Fruit fly (Drosophila melanogaster) whole organism, embryonic: ENCODE results near the gene Cyp28c1.

Experiments used
- Abd-B ChIP-seq: fragments of 200-800 bp; sonication (Bioruptor generic); optimal IDR thresholded peaks from 2 replicates; lab custom pipeline; 2018; ENCODE audit warnings: missing biosample characterization, mild to moderate bottlenecking, missing genetic modification characterization, moderate library complexity
- CG11504 ChIP-seq: fragments of 200-800 bp; sonication (Bioruptor generic); optimal IDR thresholded peaks from 3 replicates; lab custom pipeline; 2019; ENCODE audit warnings: missing biosample characterization, mild to moderate bottlenecking, missing genetic modification characterization, moderate library complexity
- CG12391 ChIP-seq: fragments of 200-800 bp; sonication (Bioruptor generic); optimal IDR thresholded peaks from 3 replicates; lab custom pipeline; 2018; ENCODE audit warnings: missing biosample characterization, mild to moderate bottlenecking, missing genetic modification characterization, moderate library complexity
- CG13287 ChIP-seq: fragments of 200-800 bp; sonication (Bioruptor generic); IDR thresholded peaks from 2 replicates; pipeline ENCODE4 v1.3.6; 2022; ENCODE audit warnings: missing biosample characterization, missing genetic modification characterization; ENCODE audit not compliant: partially characterized antibody
- CG13424 ChIP-seq: fragments of 200-800 bp; sonication (Bioruptor generic); optimal IDR thresholded peaks from 2 replicates; lab custom pipeline; 2019; ENCODE audit warnings: missing biosample characterization, mild to moderate bottlenecking, missing genetic modification characterization, moderate library complexity
- CG17912 ChIP-seq: fragments of 200-800 bp; sonication (Bioruptor generic); optimal IDR thresholded peaks from 2 replicates; lab custom pipeline; 2018; ENCODE audit warnings: missing biosample characterization, mild to moderate bottlenecking, missing genetic modification characterization
- CG18599 ChIP-seq: fragments of 200-800 bp; sonication (Bioruptor generic); optimal IDR thresholded peaks from 3 replicates; lab custom pipeline; 2017; ENCODE audit warnings: missing biosample characterization, missing genetic modification characterization, mild to moderate bottlenecking, moderate library complexity, missing genetic modification reagents
- CG2120 ChIP-seq: fragments of 200-800 bp; sonication (Bioruptor generic); optimal IDR thresholded peaks from 3 replicates; lab custom pipeline; 2016; ENCODE audit warnings: missing biosample characterization, missing genetic modification characterization
- CG2678 ChIP-seq: fragments of 200-800 bp; sonication (Bioruptor generic); optimal IDR thresholded peaks from 3 replicates; lab custom pipeline; 2019; ENCODE audit warnings: missing biosample characterization, mild to moderate bottlenecking, missing genetic modification characterization, moderate library complexity
- CG4424 ChIP-seq: fragments of 200-800 bp; sonication (Bioruptor generic); optimal IDR thresholded peaks from 3 replicates; lab custom pipeline; 2016; ENCODE audit warnings: missing biosample characterization, missing genetic modification characterization
- CG6689 ChIP-seq: fragments of 200-800 bp; sonication (Bioruptor generic); IDR thresholded peaks from 2 replicates; pipeline ENCODE4 v1.3.6; 2022; ENCODE audit warnings: missing biosample characterization, missing genetic modification characterization
- CG7556 ChIP-seq: fragments of 200-800 bp; sonication (Bioruptor generic); optimal IDR thresholded peaks from 2 replicates; lab custom pipeline; 2017; ENCODE audit warnings: missing biosample characterization, mild to moderate bottlenecking, missing genetic modification characterization
- CG9215 ChIP-seq: fragments of 200-800 bp; sonication (Bioruptor generic); IDR thresholded peaks from 2 replicates; pipeline ENCODE4 v1.3.6; 2022; ENCODE audit warnings: missing biosample characterization, missing genetic modification characterization
- CG9609 ChIP-seq: fragments of 200-800 bp; sonication (Bioruptor generic); optimal IDR thresholded peaks from 3 replicates; lab custom pipeline; 2016; ENCODE audit warnings: missing biosample characterization, missing genetic modification characterization
- CG9727 ChIP-seq: fragments of 200-800 bp; sonication (Bioruptor generic); optimal IDR thresholded peaks from 3 replicates; lab custom pipeline; 2017; ENCODE audit warnings: missing biosample characterization, mild to moderate bottlenecking, missing genetic modification characterization
- CG9876 ChIP-seq: fragments of 200-800 bp; sonication (Bioruptor generic); optimal IDR thresholded peaks from 2 replicates; lab custom pipeline; 2016; ENCODE audit warnings: missing biosample characterization, missing genetic modification characterization
- Dip2 ChIP-seq: fragments of 200-800 bp; sonication (Bioruptor generic); IDR thresholded peaks from 2 replicates; pipeline ENCODE4 v1.3.6; 2022; ENCODE audit warnings: missing biosample characterization, missing genetic modification characterization
- Doc2 ChIP-seq: fragments of 200-800 bp; sonication (Bioruptor generic); IDR thresholded peaks from 2 replicates; pipeline ENCODE4 v1.3.6; 2022; ENCODE audit warnings: missing biosample characterization, missing genetic modification characterization
- Drgx ChIP-seq: fragments of 200-800 bp; sonication (Bioruptor generic); IDR thresholded peaks from 2 replicates; pipeline ENCODE4 v1.3.6; 2022; ENCODE audit warnings: missing biosample characterization, missing genetic modification characterization
- Eip74EF ChIP-seq, 2 experiments: fragments of 200-800 bp in 1 of 2; fragments of >200 bp in 1 of 2; sonication (Bioruptor generic) in 1 of 2; optimal IDR thresholded peaks; 2 replicates each; lab custom pipeline; 2017 to 2019; ENCODE audit warnings: missing biosample characterization in 2 of 2, missing genetic modification characterization in 2 of 2, mild to moderate bottlenecking in 1 of 2, moderate library complexity in 1 of 2
- HLH3B ChIP-seq: fragments of 200-800 bp; sonication (Bioruptor generic); IDR thresholded peaks from 2 replicates; pipeline ENCODE4 v1.3.6; 2022; ENCODE audit warnings: missing biosample characterization, missing genetic modification characterization
- Hr51 ChIP-seq, 2 experiments: fragments of 200-800 bp; sonication (Bioruptor generic); optimal IDR thresholded peaks; 2 replicates in 1 of 2; 3 replicates in 1 of 2; lab custom pipeline; 2016 to 2018; ENCODE audit warnings: missing biosample characterization in 2 of 2, missing genetic modification characterization in 2 of 2, mild to moderate bottlenecking in 1 of 2, moderate library complexity in 1 of 2
- Med ChIP-seq: fragments of 200-800 bp; sonication (Bioruptor generic); peaks from one replicate; lab custom pipeline; 2016; ENCODE audit warnings: missing biosample characterization, missing genetic modification characterization, mild to moderate bottlenecking, inconsistent platforms, moderate library complexity
- Meics ChIP-seq: fragments of 200-800 bp; sonication (Bioruptor generic); optimal IDR thresholded peaks from 2 replicates; lab custom pipeline; 2017; ENCODE audit warnings: missing biosample characterization, mild to moderate bottlenecking, missing genetic modification characterization
- Sox102F ChIP-seq: fragments of 200-800 bp; sonication (Bioruptor generic); optimal IDR thresholded peaks from 2 replicates; lab custom pipeline; 2018; ENCODE audit warnings: missing biosample characterization, mild to moderate bottlenecking, missing genetic modification characterization, moderate library complexity
- Sry-δ ChIP-seq: fragments of 200-800 bp; sonication (Bioruptor generic); optimal IDR thresholded peaks from 2 replicates; lab custom pipeline; 2016; ENCODE audit warnings: missing biosample characterization, missing genetic modification characterization
- Taf1 ChIP-seq: fragments of 200-800 bp; sonication (Bioruptor generic); IDR thresholded peaks from 2 replicates; pipeline ENCODE4 v1.3.6; 2022; ENCODE audit warnings: missing biosample characterization, missing genetic modification characterization
- ab ChIP-seq: fragments of 200-800 bp; sonication (Bioruptor generic); optimal IDR thresholded peaks from 2 replicates; lab custom pipeline; 2016; ENCODE audit warnings: missing biosample characterization, missing genetic modification characterization
- az2 ChIP-seq: fragments of 200-800 bp; sonication (Bioruptor generic); optimal IDR thresholded peaks from 3 replicates; lab custom pipeline; 2016; ENCODE audit warnings: missing biosample characterization, missing genetic modification characterization
- bsh ChIP-seq, 2 experiments: fragments of 200-800 bp; sonication (Bioruptor generic); optimal IDR thresholded peaks; 2 replicates each; lab custom pipeline; 2017 to 2018; ENCODE audit warnings: mild to moderate bottlenecking in 2 of 2, missing biosample characterization in 2 of 2, missing genetic modification characterization in 2 of 2, moderate library complexity in 1 of 2
- chinmo ChIP-seq: fragments of 200-800 bp; sonication (Bioruptor generic); IDR thresholded peaks from 4 replicates; pipeline ENCODE4 v1.3.6; 2022; ENCODE audit warnings: missing biosample characterization, missing genetic modification characterization; ENCODE audit not compliant: partially characterized antibody
- fd96Cb ChIP-seq: fragments of 200-800 bp; sonication (Bioruptor generic); optimal IDR thresholded peaks from 2 replicates; lab custom pipeline; 2018; ENCODE audit warnings: missing biosample characterization, mild to moderate bottlenecking, missing genetic modification characterization, moderate library complexity
- oc ChIP-seq: fragments of 200-800 bp; sonication (Bioruptor generic); optimal IDR thresholded peaks from 2 replicates; lab custom pipeline; 2018; ENCODE audit warnings: missing biosample characterization, mild to moderate bottlenecking, missing genetic modification characterization, moderate library complexity
- slbo ChIP-seq: fragments of 200-800 bp; sonication (Bioruptor generic); IDR thresholded peaks from 2 replicates; pipeline ENCODE4 v1.3.6; 2022; ENCODE audit warnings: missing biosample characterization, missing genetic modification characterization
- so ChIP-seq: fragments of 200-800 bp; sonication (Bioruptor generic); IDR thresholded peaks from 3 replicates; pipeline ENCODE4 v1.3.6; 2022; ENCODE audit warnings: missing biosample characterization, missing genetic modification characterization
- sqz ChIP-seq: fragments of 200-800 bp; sonication (Bioruptor generic); optimal IDR thresholded peaks from 3 replicates; lab custom pipeline; 2018; ENCODE audit warnings: missing biosample characterization, mild to moderate bottlenecking, missing genetic modification characterization
- stwl ChIP-seq: fragments of 200-800 bp; sonication (Bioruptor generic); optimal IDR thresholded peaks from 3 replicates; lab custom pipeline; 2018; ENCODE audit warnings: missing biosample characterization, mild to moderate bottlenecking, missing genetic modification characterization, moderate library complexity
- sug ChIP-seq: fragments of 200-800 bp; optimal IDR thresholded peaks from 2 replicates; lab custom pipeline; 2019; ENCODE audit warnings: missing biosample characterization, mild to moderate bottlenecking, missing genetic modification characterization, moderate library complexity
- tio ChIP-seq: fragments of 200-800 bp; sonication (Bioruptor generic); optimal IDR thresholded peaks from 2 replicates; lab custom pipeline; 2017; ENCODE audit warnings: missing biosample characterization, missing genetic modification characterization, inconsistent platforms
- trem ChIP-seq: fragments of 200-800 bp; optimal IDR thresholded peaks from 3 replicates; lab custom pipeline; 2019; ENCODE audit warnings: missing biosample characterization, mild to moderate bottlenecking, missing genetic modification characterization, moderate library complexity
- tup ChIP-seq: fragments of 200-800 bp; sonication (Bioruptor generic); optimal IDR thresholded peaks from 2 replicates; lab custom pipeline; 2016; ENCODE audit warnings: missing biosample characterization, mild to moderate bottlenecking, missing genetic modification characterization, moderate library complexity
- twi ChIP-seq: fragments of 200-800 bp; optimal IDR thresholded peaks from 2 replicates; lab custom pipeline; 2019; ENCODE audit warnings: missing biosample characterization, mild to moderate bottlenecking, missing genetic modification characterization, moderate library complexity
- unc-4 ChIP-seq: fragments of 200-800 bp; sonication (Bioruptor generic); IDR thresholded peaks from 2 replicates; pipeline ENCODE4 v1.3.6; 2022; ENCODE audit warnings: missing biosample characterization, missing genetic modification characterization; ENCODE audit not compliant: partially characterized antibody
- unpg ChIP-seq: fragments of 200-800 bp; sonication (Bioruptor generic); optimal IDR thresholded peaks from 3 replicates; lab custom pipeline; 2018; ENCODE audit warnings: missing biosample characterization, mild to moderate bottlenecking, missing genetic modification characterization, moderate library complexity
- vvl ChIP-seq: fragments of 200-800 bp; sonication (Bioruptor generic); IDR thresholded peaks from 2 replicates; pipeline ENCODE4 v1.3.6; 2022; ENCODE audit warnings: missing biosample characterization, missing genetic modification characterization
- wek ChIP-seq: fragments of 200-800 bp; sonication (Bioruptor generic); optimal IDR thresholded peaks from 3 replicates; lab custom pipeline; 2018; ENCODE audit warnings: missing biosample characterization, mild to moderate bottlenecking, missing genetic modification characterization, moderate library complexity
- zfh2 ChIP-seq: fragments of 200-800 bp; sonication (Bioruptor generic); optimal IDR thresholded peaks from 2 replicates; lab custom pipeline; 2016; ENCODE audit warnings: missing biosample characterization, missing genetic modification characterization

Cyp28c1 gene

DNA sequence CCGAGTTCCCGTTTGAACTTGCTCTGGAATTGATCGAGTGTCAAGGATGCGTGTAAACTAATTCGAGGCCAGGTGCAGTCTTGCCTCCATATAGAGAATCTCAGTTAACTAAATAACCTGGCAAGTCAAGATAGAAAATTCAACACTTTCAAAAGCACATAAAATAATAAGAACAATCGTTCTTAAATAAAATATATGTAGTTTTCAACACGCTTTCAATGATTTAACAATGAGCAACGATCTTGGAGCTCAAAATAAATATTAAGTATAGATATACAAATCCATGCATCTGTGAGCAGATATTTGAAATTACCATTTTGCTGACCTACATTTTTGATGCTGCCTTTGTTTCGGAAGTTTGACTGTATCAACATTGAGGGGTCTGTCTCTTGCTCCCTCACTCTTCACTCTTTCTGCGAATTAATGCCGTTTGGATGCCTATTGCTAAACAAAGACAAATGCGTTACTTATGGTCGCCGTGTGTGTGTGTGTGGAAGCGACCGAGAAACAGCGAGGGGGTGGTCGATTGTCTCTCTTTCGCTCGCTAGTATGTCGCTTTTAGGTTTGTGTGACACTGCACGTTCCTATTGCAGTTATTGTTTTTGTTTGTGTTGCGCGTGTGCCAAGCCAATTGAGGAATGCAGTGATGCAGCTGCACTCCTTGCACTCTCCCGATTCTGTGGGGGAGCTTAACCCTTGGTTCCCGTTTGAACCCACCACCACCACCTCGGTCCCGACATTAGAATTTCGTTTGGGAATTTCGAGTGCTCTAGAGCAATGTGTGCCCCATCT is 18.9 kb upstream of the Cyp28c1 start (continued):
- peak in 1 of 2 experiments; percentile 12 for TF ChIP-seq Eip74EF (GFP tag; optimal IDR thresholded peaks at IDR 0.05; lab: Kevin White, UChicago)
- TF ChIP-seq Med (GFP tag; lab: Kevin White, UChicago), result peak; percentile 73
- peak in 1 of 2 experiments; percentile 44 for TF ChIP-seq bsh (GFP tag; optimal IDR thresholded peaks at IDR 0.05; lab: Kevin White, UChicago)
- TF ChIP-seq chinmo (GFP tag; lab: Robert Waterston, UW), result peak; percentile 53; the same call in 1 of the 4 replicates
- TF ChIP-seq stwl (tag; lab: Kevin White, UChicago), result no peak
- TF ChIP-seq vvl (GFP tag; lab: Robert Waterston, UW), result peak; percentile 40; the same call in 1 of the 2 replicates
- 0 out of 2 replicates have a peak, but pooled peaks have one; percentile 32 for TF ChIP-seq CG6689 (GFP tag; lab: Robert Waterston, UW)
- peak; percentile 3 for TF ChIP-seq unpg (GFP tag; lab: Kevin White, UChicago)
- peak; percentile 15 for TF ChIP-seq CG7556 (GFP tag; lab: Kevin White, UChicago)
- TF ChIP-seq Sry-δ, result no peak
- TF ChIP-seq slbo (GFP tag; lab: Robert Waterston, UW), result peak; percentile 18; the same call in 1 of the 2 replicates
- TF ChIP-seq HLH3B (GFP tag; lab: Robert Waterston, UW), result no peak
- TF ChIP-seq CG2678 (tag; lab: Kevin White, UChicago), result peak; percentile 50
- TF ChIP-seq CG9727 (GFP tag; lab: Kevin White, UChicago), result peak; percentile 4
- no peak for TF ChIP-seq trem
- TF ChIP-seq az2 (GFP tag; lab: Kevin White, UChicago), result no peak
- TF ChIP-seq CG13424 (tag; lab: Kevin White, UChicago), result peak; percentile 46
- peak; percentile 78; the same call in 1 of the 2 replicates for TF ChIP-seq Drgx (GFP tag; lab: Robert Waterston, UW)
- TF ChIP-seq CG9215 (GFP tag; lab: Robert Waterston, UW), result no peak
- peak; percentile 20 for TF ChIP-seq Meics
- TF ChIP-seq CG18599 (GFP tag; lab: Kevin White, UChicago), result peak; percentile 27
- no peak for TF ChIP-seq Taf1 (GFP tag; lab: Robert Waterston, UW)
- TF ChIP-seq Hr51 (GFP tag; optimal IDR thresholded peaks at IDR 0.05; lab: Kevin White, UChicago), result peak in 1 of 2 experiments; percentile 46
- peak; percentile 23 for TF ChIP-seq sug
- TF ChIP-seq Abd-B (GFP tag; lab: Kevin White, UChicago), result no peak
- peak; percentile 46 for TF ChIP-seq CG11504
- TF ChIP-seq, all 482 proteins: peak for 57

DNA sequence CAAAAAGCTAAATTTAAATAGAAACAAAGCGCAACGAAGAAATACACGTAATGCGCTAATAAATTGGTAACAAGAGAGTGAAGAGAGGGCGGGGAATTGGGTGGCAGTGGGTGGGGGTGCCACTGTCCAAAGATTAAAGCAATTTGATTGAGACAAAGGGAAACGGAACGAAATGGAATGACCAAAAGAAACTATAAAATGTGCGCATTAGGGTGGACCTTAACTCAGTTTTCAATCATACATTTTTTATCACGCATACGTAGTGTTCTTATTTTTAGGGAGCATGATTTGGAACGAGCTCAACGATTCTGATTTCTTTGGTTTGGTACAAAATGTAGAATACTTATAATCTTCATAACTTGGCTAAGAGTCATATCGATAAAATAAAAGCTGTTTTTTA is 17.5 kb upstream of the Cyp28c1 start:
- no peak for TF ChIP-seq CG17912 (GFP tag; lab: Kevin White, UChicago)
- no peak for TF ChIP-seq Abd-B (GFP tag; lab: Kevin White, UChicago)
- TF ChIP-seq Dip2, result no peak
- TF ChIP-seq ab, result no peak
- TF ChIP-seq CG4424 (GFP tag; lab: Kevin White, UChicago), result no peak
- no peak for TF ChIP-seq CG9609 (GFP tag; lab: Kevin White, UChicago)
- TF ChIP-seq CG9876 (GFP tag; lab: Kevin White, UChicago), result no peak
- TF ChIP-seq so (GFP tag; lab: Robert Waterston, UW), result 0 out of 3 replicates have a peak, but pooled peaks have one; percentile 7
- peak; percentile 3 for TF ChIP-seq oc (tag; lab: Kevin White, UChicago)
- no peak for TF ChIP-seq fd96Cb (tag; lab: Kevin White, UChicago)
- TF ChIP-seq twi (tag; lab: Kevin White, UChicago), result no peak
- no peak for TF ChIP-seq Doc2 (GFP tag; lab: Robert Waterston, UW)
- TF ChIP-seq CG2120 (GFP tag; lab: Kevin White, UChicago), result peak; percentile 7
- TF ChIP-seq CG13287 (GFP tag; lab: Robert Waterston, UW), result 0 out of 2 replicates have a peak, but pooled peaks have one; percentile 9
- TF ChIP-seq zfh2 (GFP tag; lab: Kevin White, UChicago), result no peak
- TF ChIP-seq Sox102F (GFP tag; lab: Kevin White, UChicago), result peak; percentile 1
- peak; percentile 26 for TF ChIP-seq CG13424 (tag; lab: Kevin White, UChicago)
- peak; percentile 20 for TF ChIP-seq CG12391 (tag; lab: Kevin White, UChicago)
- TF ChIP-seq unc-4 (GFP tag; lab: Robert Waterston, UW), result no peak
- TF ChIP-seq tio, result no peak
- peak; percentile 28 for TF ChIP-seq CG2678 (tag; lab: Kevin White, UChicago)
- no peak for TF ChIP-seq sqz
- TF ChIP-seq wek (GFP tag; lab: Kevin White, UChicago), result no peak
- no peak for TF ChIP-seq tup
